Worm (Caenorhabditis elegans): ENCODE measurements around the gene unc-76.

unc-76 gene

ce11 chrV:15063987-15064386, 7.6 kb upstream of the unc-76 start, which contains the start of gene rap-2:
Gene rap-2, minus strand, starts transcription at chrV:15064087.
- TF ChIP-seq blmp-1 (tag; optimal IDR thresholded peaks at IDR 0.05) = peak; percentile 54
- TF ChIP-seq nhr-11 (tag; optimal IDR thresholded peaks at IDR 0.05) = no peak

ce11 chrV:15065068-15065744, 6.4 kb upstream of the unc-76 start, which contains the start of gene C25D7.9:
Gene C25D7.9, plus strand, starts transcription at chrV:15065135.
- peak; percentile 72 for TF ChIP-seq rnt-1 (tag; optimal IDR thresholded peaks at IDR 0.05)
- TF ChIP-seq snu-23 (GFP tag; optimal IDR thresholded peaks at IDR 0.05) = peak; percentile 46
- peak; percentile 24; the same call in 1 of the 2 replicates for TF ChIP-seq nhr-19 (GFP tag; conservative IDR thresholded peaks at IDR 0.05)
- peak; percentile 32 for TF ChIP-seq lin-13 (GFP tag; optimal IDR thresholded peaks at IDR 0.05)
- peak; percentile 31 to 62 for TF ChIP-seq lsy-2 (tag; optimal IDR thresholded peaks at IDR 0.05)
- no peak for TF ChIP-seq ceh-63 (GFP tag; optimal IDR thresholded peaks at IDR 0.05)
- peak; percentile 2 for TF ChIP-seq dsc-1 (tag; optimal IDR thresholded peaks at IDR 0.05)
- peak; percentile 31 for TF ChIP-seq nhr-20 (tag; optimal IDR thresholded peaks at IDR 0.05)
- TF ChIP-seq lin-35 (GFP tag; optimal IDR thresholded peaks at IDR 0.05) = peak; percentile 47 to 53
- peak; percentile 34 to 53 for TF ChIP-seq efl-1 (optimal IDR thresholded peaks at IDR 0.05)
- peak; percentile 37 to 89 for TF ChIP-seq efl-1 (GFP tag; optimal IDR thresholded peaks at IDR 0.05 in 1 of 2)
- peak; percentile 4 for TF ChIP-seq unc-86 (tag; optimal IDR thresholded peaks at IDR 0.05)
- peak; percentile 18 for TF ChIP-seq mep-1 (tag; optimal IDR thresholded peaks at IDR 0.05)
- peak; percentile 25 for TF ChIP-seq C16A3.4 (tag; optimal IDR thresholded peaks at IDR 0.05)
- peak; percentile 35 for TF ChIP-seq fkh-8 (tag; optimal IDR thresholded peaks at IDR 0.05)
- TF ChIP-seq ceh-8 (GFP tag; optimal IDR thresholded peaks at IDR 0.05) = no peak
- TF ChIP-seq swsn-7 (tag; optimal IDR thresholded peaks at IDR 0.05) = peak; percentile 19
- TF ChIP-seq nhr-84 (tag; optimal IDR thresholded peaks at IDR 0.05) = no peak
- TF ChIP-seq isw-1 (GFP tag; IDR thresholded peaks at IDR 0.05) = 0 out of 2 replicates have a peak, but pooled peaks have one; percentile 2
- TF ChIP-seq irx-1 (tag; optimal IDR thresholded peaks at IDR 0.05) = no peak
- TF ChIP-seq zip-4 (GFP tag; optimal IDR thresholded peaks at IDR 0.05) = no peak
- TF ChIP-seq unc-130 (tag; optimal IDR thresholded peaks at IDR 0.05) = no peak
- peak; percentile 17 to 52 (median 45) for TF ChIP-seq dpl-1 (GFP tag; optimal IDR thresholded peaks at IDR 0.05)
- no peak for TF ChIP-seq mab-9 (GFP tag; IDR thresholded peaks at IDR 0.05)
- TF ChIP-seq xbp-1 (tag; optimal IDR thresholded peaks at IDR 0.05) = peak; percentile 28
- TF ChIP-seq skn-1 (tag; optimal IDR thresholded peaks at IDR 0.05) = peak; percentile 17
- TF ChIP-seq ceh-82 (tag; optimal IDR thresholded peaks at IDR 0.05) = peak in 1 of 3 experiments; percentile 32
- TF ChIP-seq pax-3 (tag; optimal IDR thresholded peaks at IDR 0.05) = peak; percentile 9
- TF ChIP-seq tbx-2 (tag; optimal IDR thresholded peaks at IDR 0.05) = peak; percentile 15
- peak; percentile 48 for TF ChIP-seq nhr-71 (tag; optimal IDR thresholded peaks at IDR 0.05)
- TF ChIP-seq lin-14 (GFP tag; optimal IDR thresholded peaks at IDR 0.05) = peak; percentile 55
- TF ChIP-seq nhr-85 (tag) = peak; percentile 70
- TF ChIP-seq grh-1 (GFP tag; IDR thresholded peaks at IDR 0.05) = peak; percentile 51

- no peak for TF ChIP-seq unc-30 (tag; optimal IDR thresholded peaks at IDR 0.05)
- TF ChIP-seq efl-1 (optimal IDR thresholded peaks at IDR 0.05) = no peak
- peak in 1 of 2 experiments; percentile 13 for TF ChIP-seq efl-1 (GFP tag; optimal IDR thresholded peaks at IDR 0.05 in 1 of 2)
These were observed 5.7 kb upstream of the unc-76 start, which contains the start of gene otub-1 for ce11 chrV:15065837-15066348. Gene otub-1, plus strand, starts transcription at chrV:15066298.

ce11 chrV:15067165-15067564, 4.4 kb upstream of the unc-76 start, which contains the start of gene C25D7.10:
Gene C25D7.10, plus strand, starts transcription at chrV:15067465.
- TF ChIP-seq nhr-20 (tag; optimal IDR thresholded peaks at IDR 0.05) = no peak
- no peak for TF ChIP-seq nhr-84 (tag; optimal IDR thresholded peaks at IDR 0.05)
- no peak for TF ChIP-seq F16B12.6 (tag; optimal IDR thresholded peaks at IDR 0.05)
- TF ChIP-seq sox-4 (tag; optimal IDR thresholded peaks at IDR 0.05) = no peak
- TF ChIP-seq hpl-2 (GFP tag; optimal IDR thresholded peaks at IDR 0.05) = no peak
- no peak for TF ChIP-seq ama-1 (optimal IDR thresholded peaks at IDR 0.05)
- no peak for TF ChIP-seq swsn-7 (tag; optimal IDR thresholded peaks at IDR 0.05)
- no peak for TF ChIP-seq ceh-90 (tag; optimal IDR thresholded peaks at IDR 0.05)
- TF ChIP-seq zip-4 (GFP tag; optimal IDR thresholded peaks at IDR 0.05) = no peak
- TF ChIP-seq C16A3.4 (tag; optimal IDR thresholded peaks at IDR 0.05) = no peak
- no peak for TF ChIP-seq efl-3 (GFP tag; optimal IDR thresholded peaks at IDR 0.05)
- no peak for TF ChIP-seq nhr-76 (tag; optimal IDR thresholded peaks at IDR 0.05)
- no peak for TF ChIP-seq egl-13 (tag; optimal IDR thresholded peaks at IDR 0.05)
- TF ChIP-seq nhr-11 (tag; optimal IDR thresholded peaks at IDR 0.05) = no peak
- no peak for TF ChIP-seq nhr-47 (tag; optimal IDR thresholded peaks at IDR 0.05)
- no peak for TF ChIP-seq xbp-1 (tag; optimal IDR thresholded peaks at IDR 0.05)
- no peak for TF ChIP-seq aha-1 (tag; optimal IDR thresholded peaks at IDR 0.05)
- TF ChIP-seq ces-1 (GFP tag; optimal IDR thresholded peaks at IDR 0.05) = no peak
